Worm (Caenorhabditis elegans): Measurements from ENCODE around the gene sinh-1.
A peak's percentile ranks its signal among the peaks of the same experiment; 100 is the strongest.

sinh-1 gene

ce11 chrII:12222524-12222923, 5.6 kb upstream of the sinh-1 start (continued):
- TF ChIP-seq daf-16 (GFP tag; optimal IDR thresholded peaks at IDR 0.05), result peak in 1 of 2 experiments; percentile 37
- peak; percentile 2 for TF ChIP-seq daf-16 (tag; optimal IDR thresholded peaks at IDR 0.05)
- TF ChIP-seq F10B5.3 (tag; optimal IDR thresholded peaks at IDR 0.05), result peak; percentile 9
- TF ChIP-seq spr-1 (tag; optimal IDR thresholded peaks at IDR 0.05), result peak; percentile 2
- TF ChIP-seq gei-8 (GFP tag; optimal IDR thresholded peaks at IDR 0.05), result no peak
- TF ChIP-seq lsy-2 (tag; optimal IDR thresholded peaks at IDR 0.05), result peak; percentile 71 to 78
- no peak for TF ChIP-seq saeg-2 (GFP tag; IDR thresholded peaks at IDR 0.05)
- no peak for TF ChIP-seq daf-12 (tag; optimal IDR thresholded peaks at IDR 0.05)
- peak; percentile 53 for TF ChIP-seq nhr-28 (tag; optimal IDR thresholded peaks at IDR 0.05)
- TF ChIP-seq zfp-2 (tag; optimal IDR thresholded peaks at IDR 0.05), result no peak
- no peak for TF ChIP-seq lir-3 (tag; optimal IDR thresholded peaks at IDR 0.05)
- peak; percentile 67 for TF ChIP-seq F37D6.2 (tag; optimal IDR thresholded peaks at IDR 0.05)
- TF ChIP-seq egl-27 (tag; optimal IDR thresholded peaks at IDR 0.05), result no peak
- TF ChIP-seq F44E2.7 (GFP tag; IDR thresholded peaks at IDR 0.05), result 0 out of 2 replicates have a peak, but pooled peaks have one; percentile 60
- no peak; the same call in 1 of the 2 replicates for TF ChIP-seq nhr-42 (GFP tag; IDR thresholded peaks at IDR 0.05)
- no peak for TF ChIP-seq ces-1 (GFP tag; optimal IDR thresholded peaks at IDR 0.05)
- no peak for TF ChIP-seq nhr-237 (tag; optimal IDR thresholded peaks at IDR 0.05)
- no peak for TF ChIP-seq Y105C5A.15 (GFP tag; IDR thresholded peaks at IDR 0.05)
- TF ChIP-seq unc-39 (tag; optimal IDR thresholded peaks at IDR 0.05), result no peak
- TF ChIP-seq arid-1 (GFP tag; conservative IDR thresholded peaks at IDR 0.05), result peak; percentile 57
- TF ChIP-seq tra-1 (GFP tag; IDR thresholded peaks at IDR 0.05), result no peak
- no peak for TF ChIP-seq Y75B8A.6 (GFP tag; IDR thresholded peaks at IDR 0.05)
- TF ChIP-seq ceh-28 (tag; optimal IDR thresholded peaks at IDR 0.05), result peak; percentile 65
- TF ChIP-seq dmd-6 (GFP tag; IDR thresholded peaks at IDR 0.05), result peak; percentile 52
- no peak for TF ChIP-seq F49E8.2 (tag; optimal IDR thresholded peaks at IDR 0.05; ENCODE audit: borderline replicate concordance)
- peak; percentile 64 for TF ChIP-seq dve-1 (tag; optimal IDR thresholded peaks at IDR 0.05; ENCODE audit: insufficient read depth)
- no peak for TF ChIP-seq ceh-62 (tag; optimal IDR thresholded peaks at IDR 0.05)
- TF ChIP-seq lin-29 (GFP tag; IDR thresholded peaks at IDR 0.05), result no peak
- TF ChIP-seq pha-4 (GFP tag; IDR thresholded peaks at IDR 0.05), result 0 out of 2 replicates have a peak, but pooled peaks have one; percentile 33
- no peak for TF ChIP-seq pha-4 (tag; optimal IDR thresholded peaks at IDR 0.05)
- TF ChIP-seq nhr-10 (tag; optimal IDR thresholded peaks at IDR 0.05), result peak; percentile 45
- TF ChIP-seq nhr-77 (tag; optimal IDR thresholded peaks at IDR 0.05), result peak; percentile 46
- no peak for TF ChIP-seq fkh-10 (GFP tag; optimal IDR thresholded peaks at IDR 0.05)

DNA sequence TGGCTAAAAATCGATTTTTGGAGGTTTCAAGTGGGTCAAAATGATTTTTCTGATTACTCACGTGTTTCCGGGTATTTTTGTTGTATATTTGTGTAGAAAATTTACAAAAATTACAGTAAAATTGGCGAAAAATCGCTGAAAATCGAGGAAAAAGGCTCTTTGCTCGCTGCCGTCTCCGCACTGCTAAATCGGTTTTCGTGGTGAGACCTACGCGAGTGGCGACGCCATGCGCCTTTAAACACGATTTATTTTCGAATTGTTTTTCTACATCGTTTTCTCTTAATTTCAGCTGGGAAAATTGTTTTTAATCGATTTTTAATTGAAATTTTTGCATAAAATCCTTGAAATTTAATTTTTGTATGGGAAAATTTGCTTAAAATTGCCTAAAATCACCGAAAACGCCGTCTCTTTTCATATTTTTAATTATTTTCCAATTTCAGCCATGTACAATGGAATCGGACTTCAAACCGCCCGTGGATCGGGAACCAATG, 3.1 kb upstream of the sinh-1 start, which contains the start of the genes pqn-87 and rsr-2:
Gene pqn-87 (minus strand): TSS at position 171 of the 491 bp plus-strand sequence.
Gene rsr-2 (plus strand): TSS at position 441 of the 491 bp plus-strand sequence.
- TF ChIP-seq set-16 (GFP tag; IDR thresholded peaks at IDR 0.05) (no peak), hmg-1.1 (GFP tag; IDR thresholded peaks at IDR 0.05) (0 out of 2 replicates have a peak, but pooled peaks have one; percentile 42), dpl-1 (GFP tag; optimal IDR thresholded peaks at IDR 0.05) (peak; percentile 48), nhr-76 (tag; optimal IDR thresholded peaks at IDR 0.05) (no peak), lin-29 (GFP tag; IDR thresholded peaks at IDR 0.05) (no peak), nhr-11 (tag; optimal IDR thresholded peaks at IDR 0.05) (no peak), php-3 (GFP tag; IDR thresholded peaks at IDR 0.05) (no peak), mep-1 (tag; optimal IDR thresholded peaks at IDR 0.05) (no peak), lsy-2 (tag; optimal IDR thresholded peaks at IDR 0.05) (peak in 1 of 2 experiments; percentile 53), aha-1 (tag) (peak; percentile 38), F44E2.7 (GFP tag; IDR thresholded peaks at IDR 0.05) (no peak), ceh-28 (tag; optimal IDR thresholded peaks at IDR 0.05) (no peak), Y105C5A.15 (GFP tag; IDR thresholded peaks at IDR 0.05) (no peak), hlh-30 (tag; optimal IDR thresholded peaks at IDR 0.05; ENCODE audit: insufficient read depth) (peak; percentile 32), tra-1 (GFP tag; IDR thresholded peaks at IDR 0.05) (no peak), mes-2 (tag; optimal IDR thresholded peaks at IDR 0.05; ENCODE audit: poor library complexity, severe bottlenecking) (peak; percentile 59), rbr-2 (tag; optimal IDR thresholded peaks at IDR 0.05) (peak; percentile 23), lin-38 (GFP tag; IDR thresholded peaks at IDR 0.05) (0 out of 2 replicates have a peak, but pooled peaks have one; percentile 19)
